Fruit fly (Drosophila melanogaster) whole organism, embryonic: Measurements from ENCODE around the gene CG9737.

Experiments used
- CG10209 ChIP-seq: fragments of 200-800 bp; sonication (Bioruptor generic); optimal IDR thresholded peaks from 3 replicates; lab custom pipeline; 2017; ENCODE audit warnings: missing biosample characterization, mild to moderate bottlenecking, missing genetic modification characterization, missing genetic modification reagents
- CG10267 ChIP-seq: fragments of 200-800 bp; sonication (Bioruptor generic); optimal IDR thresholded peaks from 2 replicates; lab custom pipeline; 2018; ENCODE audit warnings: missing biosample characterization, mild to moderate bottlenecking, missing genetic modification characterization, moderate library complexity
- CG12071 ChIP-seq: fragments of 200-800 bp; sonication (Bioruptor generic); optimal IDR thresholded peaks from 3 replicates; lab custom pipeline; 2018; ENCODE audit warnings: missing biosample characterization, mild to moderate bottlenecking, missing genetic modification characterization
- CG12744 ChIP-seq: fragments of 200-800 bp; sonication (Bioruptor generic); optimal IDR thresholded peaks from 2 replicates; lab custom pipeline; 2016; ENCODE audit warnings: missing biosample characterization, missing genetic modification characterization
- CG13894 ChIP-seq: fragments of 200-800 bp; sonication (Bioruptor generic); optimal IDR thresholded peaks from 3 replicates; lab custom pipeline; 2018; ENCODE audit warnings: missing biosample characterization, mild to moderate bottlenecking, missing genetic modification characterization, moderate library complexity
- CG14710 ChIP-seq: fragments of 200-800 bp; sonication (Bioruptor generic); optimal IDR thresholded peaks from 3 replicates; lab custom pipeline; 2019; ENCODE audit warnings: missing biosample characterization, mild to moderate bottlenecking, missing genetic modification characterization, moderate library complexity
- CG15269 ChIP-seq: fragments of 200-800 bp; sonication (Bioruptor generic); optimal IDR thresholded peaks from 2 replicates; lab custom pipeline; 2018; ENCODE audit warnings: missing biosample characterization, mild to moderate bottlenecking, missing genetic modification characterization, moderate library complexity
- CG15514 ChIP-seq: fragments of 200-800 bp; sonication (Bioruptor generic); optimal IDR thresholded peaks from 3 replicates; lab custom pipeline; 2017; ENCODE audit warnings: missing biosample characterization, missing genetic modification characterization, mild to moderate bottlenecking, moderate library complexity, missing genetic modification reagents
- CG16813 ChIP-seq: fragments of 200-800 bp; sonication (Bioruptor generic); IDR thresholded peaks from 3 replicates; pipeline ENCODE4 v1.3.6; 2022; ENCODE audit warnings: missing biosample characterization, missing genetic modification characterization; ENCODE audit not compliant: partially characterized antibody
- CG18764 ChIP-seq: fragments of 200-800 bp; sonication (Bioruptor generic); optimal IDR thresholded peaks from 3 replicates; lab custom pipeline; 2016; ENCODE audit warnings: missing biosample characterization, missing genetic modification characterization
- CG2712 ChIP-seq: fragments of 200-800 bp; optimal IDR thresholded peaks from 3 replicates; lab custom pipeline; 2019; ENCODE audit warnings: missing biosample characterization, mild to moderate bottlenecking, missing genetic modification characterization, moderate library complexity
- CG31441 ChIP-seq: fragments of 200-800 bp; sonication (Bioruptor generic); IDR thresholded peaks from 2 replicates; pipeline ENCODE4 v1.3.6; 2022; ENCODE audit warnings: missing biosample characterization, missing genetic modification characterization
- CG3163 ChIP-seq: fragments of 200-800 bp; sonication (Bioruptor generic); optimal IDR thresholded peaks from 3 replicates; lab custom pipeline; 2016; ENCODE audit warnings: missing biosample characterization, missing genetic modification characterization
- CG32532 ChIP-seq: fragments of 200-800 bp; sonication (Bioruptor generic); IDR thresholded peaks from 2 replicates; pipeline ENCODE4 v1.3.6; 2022; ENCODE audit warnings: missing biosample characterization, missing genetic modification characterization
- CG4707 ChIP-seq: fragments of 200-800 bp; sonication (Bioruptor generic); optimal IDR thresholded peaks from 2 replicates; lab custom pipeline; 2018; ENCODE audit warnings: missing biosample characterization, mild to moderate bottlenecking, missing genetic modification characterization, moderate library complexity
- CG5953 ChIP-seq: fragments of 200-800 bp; sonication (Bioruptor generic); IDR thresholded peaks from 2 replicates; pipeline ENCODE4 v1.3.6; 2022; ENCODE audit warnings: missing biosample characterization, missing genetic modification characterization
- CG7786 ChIP-seq: fragments of 200-800 bp; sonication (Bioruptor generic); optimal IDR thresholded peaks from 2 replicates; lab custom pipeline; 2016; ENCODE audit warnings: missing biosample characterization, missing genetic modification characterization
- CG7839 ChIP-seq: fragments of 200-800 bp; sonication (Bioruptor generic); optimal IDR thresholded peaks from 3 replicates; lab custom pipeline; 2018; ENCODE audit warnings: missing biosample characterization, mild to moderate bottlenecking, missing genetic modification characterization, moderate library complexity
- CG7928 ChIP-seq: fragments of 200-800 bp; sonication (Bioruptor generic); optimal IDR thresholded peaks from 2 replicates; lab custom pipeline; 2017; ENCODE audit warnings: missing biosample characterization, mild to moderate bottlenecking, missing genetic modification characterization
- CG8359 ChIP-seq: fragments of 200-800 bp; sonication (Bioruptor generic); optimal IDR thresholded peaks from 2 replicates; lab custom pipeline; 2017; ENCODE audit warnings: missing biosample characterization, mild to moderate bottlenecking, missing genetic modification characterization, borderline replicate concordance
- Chrac-16 ChIP-seq: fragments of 200-800 bp; sonication (Bioruptor generic); optimal IDR thresholded peaks from 3 replicates; lab custom pipeline; 2016; ENCODE audit warnings: missing biosample characterization, missing genetic modification characterization
- CkIIα-i1 ChIP-seq: fragments of 200-800 bp; sonication (Bioruptor generic); IDR thresholded peaks from 2 replicates; pipeline ENCODE4 v1.3.6; 2022; ENCODE audit warnings: missing biosample characterization, missing genetic modification characterization
- Dref ChIP-seq: fragments of 200-800 bp; sonication (Bioruptor generic); IDR thresholded peaks from 2 replicates; pipeline ENCODE4 v1.3.6; 2022; ENCODE audit warnings: missing biosample characterization, missing genetic modification characterization
- Elba2 ChIP-seq: fragments of 200-800 bp; sonication (Bioruptor generic); optimal IDR thresholded peaks from 3 replicates; lab custom pipeline; 2016; ENCODE audit warnings: missing biosample characterization, missing genetic modification characterization
- Gsc ChIP-seq: fragments of 200-800 bp; sonication (Bioruptor generic); IDR thresholded peaks from 2 replicates; pipeline ENCODE4 v1.3.6; 2022; ENCODE audit warnings: missing biosample characterization, missing genetic modification characterization
- Hey ChIP-seq: fragments of 200-800 bp; sonication (Bioruptor generic); optimal IDR thresholded peaks from 3 replicates; lab custom pipeline; 2018; ENCODE audit warnings: missing biosample characterization, mild to moderate bottlenecking, missing genetic modification characterization
- Hmr ChIP-seq: fragments of 200-800 bp; sonication (Bioruptor generic); optimal IDR thresholded peaks from 3 replicates; lab custom pipeline; 2017; ENCODE audit warnings: mild to moderate bottlenecking, missing biosample characterization, missing genetic modification reagents, missing genetic modification characterization
- MBD-R2 ChIP-seq: fragments of 200-800 bp; sonication (Bioruptor generic); IDR thresholded peaks from 2 replicates; pipeline ENCODE4 v1.3.6; 2022; ENCODE audit warnings: missing biosample characterization, missing genetic modification characterization
- Mrtf ChIP-seq: fragments of 200-800 bp; sonication (Bioruptor generic); IDR thresholded peaks from 3 replicates; pipeline ENCODE4 v1.3.6; 2022; ENCODE audit warnings: missing biosample characterization, missing genetic modification characterization
- Nf-YA ChIP-seq: fragments of 200-800 bp; sonication (Bioruptor generic); IDR thresholded peaks from 2 replicates; pipeline ENCODE4 v1.3.6; 2022; ENCODE audit warnings: missing biosample characterization, missing genetic modification characterization
- Nf-YC ChIP-seq: fragments of 200-800 bp; optimal IDR thresholded peaks from 3 replicates; lab custom pipeline; 2019; ENCODE audit warnings: missing biosample characterization, mild to moderate bottlenecking, missing genetic modification characterization, moderate library complexity
- Ravus ChIP-seq: fragments of 200-800 bp; sonication (Bioruptor generic); IDR thresholded peaks from 2 replicates; pipeline ENCODE4 v1.3.6; 2022; ENCODE audit warnings: missing biosample characterization, missing genetic modification characterization
- Side ChIP-seq: fragments of 200-800 bp; sonication (Bioruptor generic); optimal IDR thresholded peaks from 2 replicates; lab custom pipeline; 2016; ENCODE audit warnings: missing biosample characterization, missing genetic modification characterization
- Spps ChIP-seq: fragments of 200-800 bp; sonication (Bioruptor generic); optimal IDR thresholded peaks from 2 replicates; lab custom pipeline; 2018; ENCODE audit warnings: missing biosample characterization, mild to moderate bottlenecking, missing genetic modification characterization
- ase ChIP-seq: fragments of 200-800 bp; sonication (Bioruptor generic); IDR thresholded peaks from 3 replicates; pipeline ENCODE4 v1.3.6; 2022; ENCODE audit warnings: missing biosample characterization, missing genetic modification characterization
- bcd ChIP-seq: fragments of 200-800 bp; sonication (Bioruptor generic); optimal IDR thresholded peaks from 2 replicates; lab custom pipeline; 2017; ENCODE audit warnings: missing biosample characterization, mild to moderate bottlenecking, missing genetic modification characterization
- chinmo ChIP-seq: fragments of 200-800 bp; sonication (Bioruptor generic); IDR thresholded peaks from 4 replicates; pipeline ENCODE4 v1.3.6; 2022; ENCODE audit warnings: missing biosample characterization, missing genetic modification characterization; ENCODE audit not compliant: partially characterized antibody
- ci ChIP-seq: fragments of 200-800 bp; sonication (Bioruptor generic); IDR thresholded peaks from 3 replicates; pipeline ENCODE4 v1.3.6; 2022; ENCODE audit warnings: missing biosample characterization, missing genetic modification characterization
- gce ChIP-seq: fragments of 200-800 bp; sonication (Bioruptor generic); IDR thresholded peaks from 3 replicates; pipeline ENCODE4 v1.3.6; 2022; ENCODE audit warnings: missing biosample characterization, missing genetic modification characterization
- gfzf ChIP-seq: fragments of 200-800 bp; sonication (Bioruptor generic); optimal IDR thresholded peaks from 2 replicates; lab custom pipeline; 2016; ENCODE audit warnings: missing biosample characterization, mild to moderate bottlenecking, missing genetic modification characterization, moderate library complexity
- jing ChIP-seq: fragments of 200-800 bp; sonication (Bioruptor generic); optimal IDR thresholded peaks from 2 replicates; lab custom pipeline; 2018; ENCODE audit warnings: missing biosample characterization, mild to moderate bottlenecking, missing genetic modification characterization
- lab ChIP-seq: fragments of 200-800 bp; sonication (Bioruptor generic); optimal IDR thresholded peaks from 3 replicates; lab custom pipeline; 2017; ENCODE audit warnings: missing biosample characterization, missing genetic modification characterization, mild to moderate bottlenecking, moderate library complexity, missing genetic modification reagents
- nau ChIP-seq: fragments of 200-800 bp; sonication (Bioruptor generic); optimal IDR thresholded peaks from 3 replicates; lab custom pipeline; 2017; ENCODE audit warnings: missing biosample characterization, mild to moderate bottlenecking, missing genetic modification characterization, missing genetic modification reagents
- otp ChIP-seq: fragments of 200-800 bp; sonication (Bioruptor generic); IDR thresholded peaks from 3 replicates; pipeline ENCODE4, ENCODE4 v1.3.6; 2022; ENCODE audit warnings: missing biosample characterization, missing genetic modification characterization
- peb ChIP-seq: fragments of 200-800 bp; sonication (Bioruptor generic); IDR thresholded peaks from 2 replicates; pipeline ENCODE4 v1.3.6; 2022; ENCODE audit warnings: missing biosample characterization, missing genetic modification characterization
- ro ChIP-seq: fragments of 200-800 bp; sonication (Bioruptor generic); IDR thresholded peaks from 2 replicates; pipeline ENCODE4 v1.3.6; 2022; ENCODE audit warnings: missing biosample characterization, missing genetic modification characterization
- salm ChIP-seq: fragments of 200-800 bp; sonication (Bioruptor generic); optimal IDR thresholded peaks from 2 replicates; lab custom pipeline; 2018; ENCODE audit warnings: missing biosample characterization, mild to moderate bottlenecking, missing genetic modification characterization
- schlank ChIP-seq: fragments of 200-800 bp; sonication (Bioruptor generic); optimal IDR thresholded peaks from 2 replicates; lab custom pipeline; 2018; ENCODE audit warnings: missing biosample characterization, mild to moderate bottlenecking, missing genetic modification characterization
- stc ChIP-seq: fragments of 200-800 bp; sonication (Bioruptor generic); IDR thresholded peaks from 2 replicates; pipeline ENCODE4 v1.3.6; 2022; ENCODE audit warnings: missing biosample characterization, missing genetic modification characterization
- vvl ChIP-seq: fragments of 200-800 bp; sonication (Bioruptor generic); IDR thresholded peaks from 2 replicates; pipeline ENCODE4 v1.3.6; 2022; ENCODE audit warnings: missing biosample characterization, missing genetic modification characterization
- wek ChIP-seq: fragments of 200-800 bp; sonication (Bioruptor generic); optimal IDR thresholded peaks from 3 replicates; lab custom pipeline; 2018; ENCODE audit warnings: missing biosample characterization, mild to moderate bottlenecking, missing genetic modification characterization, moderate library complexity
- yki ChIP-seq: fragments of >200 bp; optimal IDR thresholded peaks from 3 replicates; lab custom pipeline; 2018

The CG9737 gene

dm6 chr3R:30193826-30194225, 49.3 kb downstream of the CG9737 start (continued):
- TF ChIP-seq ci (peak; percentile 48; the same call in 2 of the 3 replicates), CG14710 (tag; lab: Kevin White, UChicago) (no peak), CG15269 (tag; lab: Kevin White, UChicago) (no peak), nau (no peak), lab (GFP tag; lab: Kevin White, UChicago) (peak; percentile 31), CG4707 (GFP tag; lab: Kevin White, UChicago) (no peak), Elba2 (no peak), CG12071 (GFP tag; lab: Kevin White, UChicago) (peak; percentile 36), Chrac-16 (GFP tag; lab: Kevin White, UChicago) (no peak), Nf-YC (tag; lab: Kevin White, UChicago) (no peak), otp (GFP tag; lab: Robert Waterston, UW) (0 out of 3 replicates have a peak, but pooled peaks have one; percentile 22), Nf-YA (GFP tag; lab: Robert Waterston, UW) (no peak), Hmr (no peak), CG16813 (GFP tag; lab: Robert Waterston, UW) (no peak), gce (no peak), MBD-R2 (GFP tag; lab: Robert Waterston, UW) (no peak), Spps (tag; lab: Kevin White, UChicago) (no peak), CG32532 (GFP tag; lab: Robert Waterston, UW) (no peak), CG10209 (peak; percentile 0), CG7928 (GFP tag; lab: Kevin White, UChicago) (no peak), bcd (GFP tag; lab: Kevin White, UChicago) (no peak), CG31441 (GFP tag; lab: Robert Waterston, UW) (no peak), CG5953 (GFP tag; lab: Robert Waterston, UW) (peak; percentile 20; the same call in 1 of the 2 replicates), wek (peak; percentile 42), CG8359 (GFP tag; lab: Kevin White, UChicago) (no peak), CkIIα-i1 (GFP tag; lab: Robert Waterston, UW) (no peak), CG3163 (GFP tag; lab: Kevin White, UChicago) (no peak), CG7839 (tag; lab: Kevin White, UChicago) (no peak), Hey (tag; lab: Kevin White, UChicago) (no peak), Dref (GFP tag; lab: Robert Waterston, UW) (no peak), peb (GFP tag; lab: Robert Waterston, UW) (no peak), CG2712 (tag; lab: Kevin White, UChicago) (no peak), CG13894 (tag; lab: Kevin White, UChicago) (no peak), Ravus (GFP tag; lab: Robert Waterston, UW) (no peak), vvl (GFP tag; lab: Robert Waterston, UW) (no peak), yki (no peak), chinmo (GFP tag; lab: Robert Waterston, UW) (no peak), Side (no peak), CG12744 (GFP tag; lab: Kevin White, UChicago) (no peak), schlank (tag; lab: Kevin White, UChicago) (no peak), CG7786 (GFP tag; lab: Kevin White, UChicago) (no peak), ase (GFP tag; lab: Robert Waterston, UW) (no peak), CG15514 (GFP tag; lab: Kevin White, UChicago) (peak; percentile 1), CG18764 (GFP tag; lab: Kevin White, UChicago) (no peak), stc (GFP tag; lab: Robert Waterston, UW) (peak; percentile 22; the same call in 1 of the 2 replicates), Gsc (no peak), jing (GFP tag; lab: Kevin White, UChicago) (no peak), salm (tag; lab: Kevin White, UChicago) (no peak), gfzf (no peak), Mrtf (GFP tag; lab: Robert Waterston, UW) (no peak), ro (GFP tag; lab: Robert Waterston, UW) (no peak), CG10267 (no peak)
